Fruit fly (Drosophila melanogaster) whole organism, embryonic: ENCODE measurements around the gene CG42650.

ENCODE experiments used
- Atf6 ChIP-seq: fragments of 200-800 bp; sonication (Bioruptor generic); IDR thresholded peaks from 2 replicates; pipeline ENCODE4 v1.3.6; 2022; ENCODE audit warnings: missing biosample characterization, missing genetic modification characterization
- CG10274 ChIP-seq: fragments of 200-800 bp; sonication (Bioruptor generic); optimal IDR thresholded peaks from 3 replicates; lab custom pipeline; 2017; ENCODE audit warnings: missing biosample characterization, mild to moderate bottlenecking, missing genetic modification characterization
- CG10543 ChIP-seq: fragments of 200-800 bp; sonication (Bioruptor generic); optimal IDR thresholded peaks from 3 replicates; lab custom pipeline; 2017; ENCODE audit warnings: missing biosample characterization, mild to moderate bottlenecking, missing genetic modification characterization, moderate library complexity
- CG10654 ChIP-seq: fragments of 200-800 bp; sonication (Bioruptor generic); optimal IDR thresholded peaks from 2 replicates; lab custom pipeline; 2016; ENCODE audit warnings: missing biosample characterization, missing genetic modification characterization
- CG12104 ChIP-seq: fragments of 200-800 bp; sonication (Bioruptor generic); optimal IDR thresholded peaks from 3 replicates; lab custom pipeline; 2016; ENCODE audit warnings: missing biosample characterization, missing genetic modification characterization
- CG12744 ChIP-seq: fragments of 200-800 bp; sonication (Bioruptor generic); optimal IDR thresholded peaks from 2 replicates; lab custom pipeline; 2016; ENCODE audit warnings: missing biosample characterization, missing genetic modification characterization
- CG12769 ChIP-seq: fragments of 200-800 bp; sonication (Bioruptor generic); optimal IDR thresholded peaks from 2 replicates; lab custom pipeline; 2019; ENCODE audit warnings: missing biosample characterization, mild to moderate bottlenecking, missing genetic modification characterization, moderate library complexity
- CG13296 ChIP-seq: fragments of 200-800 bp; sonication (Bioruptor generic); optimal IDR thresholded peaks from 3 replicates; lab custom pipeline; 2018; ENCODE audit warnings: missing biosample characterization, mild to moderate bottlenecking, missing genetic modification characterization
- CG13894 ChIP-seq: fragments of 200-800 bp; sonication (Bioruptor generic); optimal IDR thresholded peaks from 3 replicates; lab custom pipeline; 2018; ENCODE audit warnings: missing biosample characterization, mild to moderate bottlenecking, missing genetic modification characterization, moderate library complexity
- CG15601 ChIP-seq: fragments of 200-800 bp; sonication (Bioruptor generic); optimal IDR thresholded peaks from 3 replicates; lab custom pipeline; 2019; ENCODE audit warnings: missing biosample characterization, mild to moderate bottlenecking, missing genetic modification characterization, moderate library complexity
- CG2202 ChIP-seq: fragments of 200-800 bp; sonication (Bioruptor generic); optimal IDR thresholded peaks from 2 replicates; lab custom pipeline; 2018; ENCODE audit warnings: missing biosample characterization, mild to moderate bottlenecking, missing genetic modification characterization
- CG32772 ChIP-seq: fragments of 200-800 bp; sonication (Bioruptor generic); IDR thresholded peaks from 2 replicates; pipeline ENCODE4 v1.3.6; 2022; ENCODE audit warnings: missing biosample characterization, missing genetic modification characterization
- CG34224 ChIP-seq: fragments of 200-800 bp; sonication (Bioruptor generic); IDR thresholded peaks from 3 replicates; pipeline ENCODE4 v1.3.6; 2022; ENCODE audit warnings: missing biosample characterization, missing genetic modification characterization; ENCODE audit not compliant: partially characterized antibody
- CG4360 ChIP-seq: fragments of 200-800 bp; sonication (Bioruptor generic); IDR thresholded peaks from 2 replicates; pipeline ENCODE4 v1.3.6; 2022; ENCODE audit warnings: missing biosample characterization, missing genetic modification characterization
- CG4404 ChIP-seq: fragments of 200-800 bp; sonication (Bioruptor generic); IDR thresholded peaks from 2 replicates; pipeline ENCODE4 v1.3.6; 2022; ENCODE audit warnings: missing biosample characterization, missing genetic modification characterization
- CG6272 ChIP-seq: fragments of 200-800 bp; sonication (Bioruptor generic); IDR thresholded peaks from 2 replicates; pipeline ENCODE4 v1.3.6; 2022; ENCODE audit warnings: missing biosample characterization, missing genetic modification characterization
- CG6689 ChIP-seq: fragments of 200-800 bp; sonication (Bioruptor generic); IDR thresholded peaks from 2 replicates; pipeline ENCODE4 v1.3.6; 2022; ENCODE audit warnings: missing biosample characterization, missing genetic modification characterization
- CTCF ChIP-seq: fragments of 200-800 bp; sonication (Bioruptor generic); optimal IDR thresholded peaks from 2 replicates; lab custom pipeline; 2017; ENCODE audit warnings: missing biosample characterization, mild to moderate bottlenecking, missing genetic modification characterization, moderate library complexity
- D19B ChIP-seq: fragments of 200-800 bp; sonication (Bioruptor generic); optimal IDR thresholded peaks from 2 replicates; lab custom pipeline; 2017; ENCODE audit warnings: missing biosample characterization, mild to moderate bottlenecking, missing genetic modification characterization
- Deaf1 ChIP-seq: fragments of 200-800 bp; optimal IDR thresholded peaks from 3 replicates; lab custom pipeline; 2019; ENCODE audit warnings: missing biosample characterization, mild to moderate bottlenecking, missing genetic modification characterization, moderate library complexity
- Hey ChIP-seq: fragments of 200-800 bp; sonication (Bioruptor generic); optimal IDR thresholded peaks from 3 replicates; lab custom pipeline; 2018; ENCODE audit warnings: missing biosample characterization, mild to moderate bottlenecking, missing genetic modification characterization
- HmgZ ChIP-seq: fragments of 200-800 bp; sonication (Bioruptor generic); optimal IDR thresholded peaks from 2 replicates; lab custom pipeline; 2018; ENCODE audit warnings: missing biosample characterization, mild to moderate bottlenecking, missing genetic modification characterization
- Hr39 ChIP-seq: fragments of >200 bp; optimal IDR thresholded peaks from 2 replicates; lab custom pipeline; 2017
- Lpt ChIP-seq: fragments of >200 bp; optimal IDR thresholded peaks from 2 replicates; lab custom pipeline; 2018; ENCODE audit warnings: missing biosample characterization, missing genetic modification characterization
- Myb ChIP-seq: fragments of 200-800 bp; sonication (Bioruptor generic); optimal IDR thresholded peaks from 2 replicates; lab custom pipeline; 2016; ENCODE audit warnings: missing biosample characterization, missing genetic modification characterization
- Ptx1 ChIP-seq: fragments of 200-800 bp; sonication (Bioruptor generic); IDR thresholded peaks from 2 replicates; pipeline ENCODE4 v1.3.6; 2022; ENCODE audit warnings: missing biosample characterization, missing genetic modification characterization
- Trl ChIP-seq, 3 experiments: fragments of >200 bp in 2 of 3; fragments of 200-800 bp in 1 of 3; sonication (Bioruptor generic) in 1 of 3; optimal IDR thresholded peaks; 2 replicates in 1 of 3; 3 replicates in 2 of 3; lab custom pipeline; 2016 to 2017; ENCODE audit warnings: missing biosample characterization in 1 of 3, missing genetic modification characterization in 1 of 3
- abd-A ChIP-seq: fragments of 200-800 bp; sonication (Bioruptor generic); optimal IDR thresholded peaks from 3 replicates; lab custom pipeline; 2019; ENCODE audit warnings: missing biosample characterization, mild to moderate bottlenecking, missing genetic modification characterization, moderate library complexity
- ap ChIP-seq: fragments of 200-800 bp; sonication (Bioruptor generic); IDR thresholded peaks from 2 replicates; pipeline ENCODE4 v1.3.6; 2022; ENCODE audit warnings: missing biosample characterization, missing genetic modification characterization
- ara ChIP-seq: fragments of 200-800 bp; sonication (Bioruptor generic); IDR thresholded peaks from 2 replicates; pipeline ENCODE4 v1.3.6; 2022; ENCODE audit warnings: missing biosample characterization, missing genetic modification characterization
- bowl ChIP-seq: fragments of 200-800 bp; sonication (Bioruptor generic); IDR thresholded peaks from 2 replicates; pipeline ENCODE4 v1.3.6; 2022; ENCODE audit warnings: missing biosample characterization, missing genetic modification characterization
- chinmo ChIP-seq: fragments of 200-800 bp; sonication (Bioruptor generic); IDR thresholded peaks from 4 replicates; pipeline ENCODE4 v1.3.6; 2022; ENCODE audit warnings: missing biosample characterization, missing genetic modification characterization; ENCODE audit not compliant: partially characterized antibody
- crp ChIP-seq, 2 experiments: fragments of 200-800 bp; sonication (Bioruptor generic); optimal IDR thresholded peaks; 2 replicates in 1 of 2; 3 replicates in 1 of 2; lab custom pipeline; 2017; ENCODE audit warnings: missing biosample characterization in 2 of 2, missing genetic modification characterization in 2 of 2, mild to moderate bottlenecking in 1 of 2, moderate library complexity in 1 of 2
- danr ChIP-seq: fragments of 200-800 bp; sonication (Bioruptor generic); IDR thresholded peaks from 2 replicates; pipeline ENCODE4 v1.3.6; 2022; ENCODE audit warnings: missing biosample characterization, missing genetic modification characterization
- ewg ChIP-seq: fragments of 200-800 bp; sonication (Bioruptor generic); optimal IDR thresholded peaks from 3 replicates; lab custom pipeline; 2017; ENCODE audit warnings: mild to moderate bottlenecking, missing biosample characterization, missing genetic modification reagents, missing genetic modification characterization
- gem ChIP-seq: fragments of 200-800 bp; sonication (Bioruptor generic); optimal IDR thresholded peaks from 2 replicates; lab custom pipeline; 2019; ENCODE audit warnings: missing biosample characterization, mild to moderate bottlenecking, missing genetic modification characterization, moderate library complexity
- grn ChIP-seq: fragments of 200-800 bp; sonication (Bioruptor generic); optimal IDR thresholded peaks from 3 replicates; lab custom pipeline; 2017; ENCODE audit warnings: missing biosample characterization, missing genetic modification characterization
- hbn ChIP-seq: fragments of 200-800 bp; sonication (Bioruptor generic); IDR thresholded peaks from 2 replicates; pipeline ENCODE4 v1.3.6; 2022; ENCODE audit warnings: missing biosample characterization, missing genetic modification characterization; ENCODE audit not compliant: partially characterized antibody
- oc ChIP-seq: fragments of 200-800 bp; sonication (Bioruptor generic); optimal IDR thresholded peaks from 2 replicates; lab custom pipeline; 2018; ENCODE audit warnings: missing biosample characterization, mild to moderate bottlenecking, missing genetic modification characterization, moderate library complexity
- onecut ChIP-seq: fragments of 200-800 bp; sonication (Bioruptor generic); IDR thresholded peaks from 2 replicates; pipeline ENCODE4 v1.3.6; 2022; ENCODE audit warnings: missing biosample characterization, missing genetic modification characterization
- sd ChIP-seq: fragments of 200-800 bp; sonication (Bioruptor generic); optimal IDR thresholded peaks from 3 replicates; lab custom pipeline; 2018; ENCODE audit warnings: missing biosample characterization, mild to moderate bottlenecking, missing genetic modification characterization, moderate library complexity
- sna ChIP-seq: fragments of 200-800 bp; sonication (Bioruptor generic); IDR thresholded peaks from 2 replicates; pipeline ENCODE4 v1.3.6; 2022; ENCODE audit warnings: missing biosample characterization, missing genetic modification characterization; ENCODE audit not compliant: partially characterized antibody
- vvl ChIP-seq: fragments of 200-800 bp; sonication (Bioruptor generic); IDR thresholded peaks from 2 replicates; pipeline ENCODE4 v1.3.6; 2022; ENCODE audit warnings: missing biosample characterization, missing genetic modification characterization
- z ChIP-seq: fragments of 200-800 bp; sonication (Bioruptor generic); IDR thresholded peaks from 3 replicates; pipeline ENCODE4 v1.3.6; 2022; ENCODE audit warnings: missing biosample characterization, missing genetic modification characterization

Gene CG42650

dm6 chr3R:7394047-7394446 is 2.8 kb downstream of the CG42650 start:
- peak; percentile 79 for TF ChIP-seq CTCF (GFP tag; lab: Kevin White, UChicago)
- TF ChIP-seq grn (GFP tag; lab: Kevin White, UChicago), result no peak
- peak; percentile 2 to 30 for TF ChIP-seq Trl (optimal IDR thresholded peaks at IDR 0.05; lab: Kevin White, UChicago)
- no peak for TF ChIP-seq Trl (GFP tag; optimal IDR thresholded peaks at IDR 0.05; lab: Kevin White, UChicago)
- peak; percentile 92 for TF ChIP-seq Deaf1 (tag; lab: Kevin White, UChicago)
- no peak for TF ChIP-seq onecut (GFP tag; lab: Robert Waterston, UW)
- TF ChIP-seq gem (tag; lab: Kevin White, UChicago), result no peak
- peak; percentile 91 for TF ChIP-seq ewg (GFP tag; lab: Kevin White, UChicago)
- 0 out of 4 replicates have a peak, but pooled peaks have one; percentile 24 for TF ChIP-seq chinmo (GFP tag; lab: Robert Waterston, UW)
- no peak for TF ChIP-seq danr
- TF ChIP-seq z (GFP tag; lab: Robert Waterston, UW), result no peak

dm6 chr3R:7406569-7406968 is 15.4 kb downstream of the CG42650 start, which contains the start of gene Ir84a:
Gene Ir84a (plus strand): TSS chr3R:7406869.
- TF ChIP-seq Hey (tag; lab: Kevin White, UChicago) (no peak), D19B (GFP tag; lab: Kevin White, UChicago) (no peak), CG10654 (GFP tag; lab: Kevin White, UChicago) (no peak), CG6689 (GFP tag; lab: Robert Waterston, UW) (no peak), Atf6 (no peak), CG12744 (GFP tag; lab: Kevin White, UChicago) (no peak), ara (GFP tag; lab: Robert Waterston, UW) (no peak), CG15601 (tag; lab: Kevin White, UChicago) (no peak)

- no peak for TF ChIP-seq CG2202 (tag; lab: Kevin White, UChicago)
- TF ChIP-seq chinmo (GFP tag; lab: Robert Waterston, UW), result no peak
- TF ChIP-seq CG10543 (GFP tag; lab: Kevin White, UChicago), result no peak
- TF ChIP-seq CG13296 (GFP tag; lab: Kevin White, UChicago), result no peak
- no peak for TF ChIP-seq sna (GFP tag; lab: Robert Waterston, UW)
- TF ChIP-seq ewg (GFP tag; lab: Kevin White, UChicago), result no peak
- no peak for TF ChIP-seq CG6272 (GFP tag; lab: Robert Waterston, UW)
- no peak for TF ChIP-seq ap (GFP tag; lab: Robert Waterston, UW)
- no peak for TF ChIP-seq bowl (GFP tag; lab: Robert Waterston, UW)
- no peak for TF ChIP-seq Ptx1 (GFP tag; lab: Robert Waterston, UW)
- no peak for TF ChIP-seq Lpt (GFP tag; lab: Kevin White, UChicago)
- TF ChIP-seq CG12104 (GFP tag; lab: Kevin White, UChicago), result no peak
- TF ChIP-seq crp (GFP tag; optimal IDR thresholded peaks at IDR 0.05; lab: Kevin White, UChicago), result no peak
- no peak for TF ChIP-seq Myb (GFP tag; lab: Kevin White, UChicago)
- no peak for TF ChIP-seq CG4404 (GFP tag; lab: Robert Waterston, UW)
- no peak for TF ChIP-seq abd-A (tag; lab: Kevin White, UChicago)
- no peak for TF ChIP-seq hbn (GFP tag; lab: Robert Waterston, UW)
- no peak for TF ChIP-seq CG32772
Measured at dm6 chr3R:7420465-7420864, 29.3 kb downstream of the CG42650 start, which contains the start of gene wa-cup. Gene wa-cup (plus strand): TSS chr3R:7420765.

dm6 chr3R:7438869-7439268 is 47.7 kb downstream of the CG42650 start:
- TF ChIP-seq sd (tag; lab: Kevin White, UChicago) (peak; percentile 24), grn (GFP tag; lab: Kevin White, UChicago) (peak; percentile 64), Hr39 (lab: Kevin White, UChicago) (no peak), CG10274 (GFP tag; lab: Kevin White, UChicago) (no peak), CG4360 (no peak), oc (tag; lab: Kevin White, UChicago) (peak; percentile 10), CG34224 (GFP tag; lab: Robert Waterston, UW) (no peak), vvl (no peak; the same call in 1 of the 2 replicates), abd-A (tag; lab: Kevin White, UChicago) (peak; percentile 84), chinmo (GFP tag; lab: Robert Waterston, UW) (peak; percentile 12; the same call in 1 of the 4 replicates), HmgZ (no peak), CG13894 (tag; lab: Kevin White, UChicago) (peak; percentile 28), CG12769 (tag; lab: Kevin White, UChicago) (peak; percentile 2)
